Fruit fly (Drosophila melanogaster) whole organism, embryonic: ENCODE measurements around the gene Arl6IP1.

Experiments
- Ada2b ChIP-seq: fragments of 200-800 bp; sonication (Bioruptor generic); IDR thresholded peaks from 2 replicates; pipeline ENCODE4 v1.3.6; 2022; ENCODE audit warnings: missing biosample characterization, missing genetic modification characterization
- Aef1 ChIP-seq: fragments of 200-800 bp; sonication (Bioruptor generic); IDR thresholded peaks from 3 replicates; pipeline ENCODE4 v1.3.6; 2022; ENCODE audit warnings: missing biosample characterization, missing genetic modification characterization
- Bgb ChIP-seq: fragments of 200-800 bp; sonication (Bioruptor generic); IDR thresholded peaks from 2 replicates; pipeline ENCODE4 v1.3.6; 2022; ENCODE audit warnings: missing biosample characterization, missing genetic modification characterization; ENCODE audit not compliant: partially characterized antibody
- C15 ChIP-seq: fragments of 200-800 bp; sonication (Bioruptor generic); IDR thresholded peaks from 3 replicates; pipeline ENCODE4 v1.3.6; 2022; ENCODE audit warnings: missing biosample characterization, missing genetic modification characterization
- CG10321 ChIP-seq: fragments of 200-800 bp; sonication (Bioruptor generic); IDR thresholded peaks from 2 replicates; pipeline ENCODE4 v1.3.6; 2022; ENCODE audit warnings: missing biosample characterization, missing genetic modification characterization
- CG13296 ChIP-seq: fragments of 200-800 bp; sonication (Bioruptor generic); optimal IDR thresholded peaks from 3 replicates; lab custom pipeline; 2018; ENCODE audit warnings: missing biosample characterization, mild to moderate bottlenecking, missing genetic modification characterization
- CG15269 ChIP-seq: fragments of 200-800 bp; sonication (Bioruptor generic); optimal IDR thresholded peaks from 2 replicates; lab custom pipeline; 2018; ENCODE audit warnings: missing biosample characterization, mild to moderate bottlenecking, missing genetic modification characterization, moderate library complexity
- CG17359 ChIP-seq: fragments of 200-800 bp; sonication (Bioruptor generic); optimal IDR thresholded peaks from 3 replicates; lab custom pipeline; 2018; ENCODE audit warnings: missing biosample characterization, mild to moderate bottlenecking, missing genetic modification characterization, moderate library complexity
- CG30020 ChIP-seq: fragments of 200-800 bp; optimal IDR thresholded peaks from 2 replicates; lab custom pipeline; 2019; ENCODE audit warnings: missing biosample characterization, mild to moderate bottlenecking, missing genetic modification characterization, moderate library complexity
- CG30403 ChIP-seq: fragments of 200-800 bp; sonication (Bioruptor generic); optimal IDR thresholded peaks from 3 replicates; lab custom pipeline; 2016; ENCODE audit warnings: missing biosample characterization, missing genetic modification characterization
- CG32532 ChIP-seq: fragments of 200-800 bp; sonication (Bioruptor generic); IDR thresholded peaks from 2 replicates; pipeline ENCODE4 v1.3.6; 2022; ENCODE audit warnings: missing biosample characterization, missing genetic modification characterization
- CG3407 ChIP-seq: fragments of 200-800 bp; sonication (Bioruptor generic); optimal IDR thresholded peaks from 2 replicates; lab custom pipeline; 2018; ENCODE audit warnings: missing biosample characterization, mild to moderate bottlenecking, missing genetic modification characterization
- CG4404 ChIP-seq: fragments of 200-800 bp; sonication (Bioruptor generic); IDR thresholded peaks from 2 replicates; pipeline ENCODE4 v1.3.6; 2022; ENCODE audit warnings: missing biosample characterization, missing genetic modification characterization
- CG4820 ChIP-seq: fragments of 200-800 bp; sonication (Bioruptor generic); optimal IDR thresholded peaks from 3 replicates; lab custom pipeline; 2016; ENCODE audit warnings: missing biosample characterization, missing genetic modification characterization
- CG6272 ChIP-seq: fragments of 200-800 bp; sonication (Bioruptor generic); IDR thresholded peaks from 2 replicates; pipeline ENCODE4 v1.3.6; 2022; ENCODE audit warnings: missing biosample characterization, missing genetic modification characterization
- CG6791 ChIP-seq: fragments of 200-800 bp; sonication (Bioruptor generic); IDR thresholded peaks from 3 replicates; pipeline ENCODE4 v1.3.6; 2022; ENCODE audit warnings: missing biosample characterization, missing genetic modification characterization; ENCODE audit not compliant: partially characterized antibody
- CG8478 ChIP-seq: fragments of >200 bp; optimal IDR thresholded peaks from 2 replicates; lab custom pipeline; 2018
- CG8765 ChIP-seq: fragments of 200-800 bp; sonication (Bioruptor generic); IDR thresholded peaks from 2 replicates; pipeline ENCODE4 v1.3.6; 2022; ENCODE audit warnings: missing biosample characterization, missing genetic modification characterization
- CG9215 ChIP-seq: fragments of 200-800 bp; sonication (Bioruptor generic); IDR thresholded peaks from 2 replicates; pipeline ENCODE4 v1.3.6; 2022; ENCODE audit warnings: missing biosample characterization, missing genetic modification characterization
- CkIIα-i1 ChIP-seq: fragments of 200-800 bp; sonication (Bioruptor generic); IDR thresholded peaks from 2 replicates; pipeline ENCODE4 v1.3.6; 2022; ENCODE audit warnings: missing biosample characterization, missing genetic modification characterization
- CrebB ChIP-seq: fragments of 200-800 bp; sonication (Bioruptor generic); optimal IDR thresholded peaks from 3 replicates; lab custom pipeline; 2018; ENCODE audit warnings: missing biosample characterization, mild to moderate bottlenecking, missing genetic modification characterization
- Dip3 ChIP-seq: fragments of 200-800 bp; sonication (Bioruptor generic); optimal IDR thresholded peaks from 3 replicates; lab custom pipeline; 2016; ENCODE audit warnings: missing biosample characterization, missing genetic modification characterization
- Fer1 ChIP-seq: fragments of 200-800 bp; sonication (Bioruptor generic); optimal IDR thresholded peaks from 2 replicates; lab custom pipeline; 2017; ENCODE audit warnings: missing biosample characterization, mild to moderate bottlenecking, missing genetic modification characterization
- HLH4C ChIP-seq: fragments of 200-800 bp; sonication (Bioruptor generic); IDR thresholded peaks from 3 replicates; pipeline ENCODE4 v1.3.6; 2022; ENCODE audit warnings: missing biosample characterization, missing genetic modification characterization; ENCODE audit not compliant: partially characterized antibody
- Hr78 ChIP-seq, 2 experiments: fragments of 200-800 bp in 1 of 2; fragments of >200 bp in 1 of 2; sonication (Bioruptor generic) in 1 of 2; optimal IDR thresholded peaks; 2 replicates each; lab custom pipeline; 2017 to 2019; ENCODE audit warnings: missing biosample characterization in 2 of 2, missing genetic modification characterization in 2 of 2, mild to moderate bottlenecking in 1 of 2, moderate library complexity in 1 of 2
- Hsf ChIP-seq: fragments of 200-800 bp; sonication (Bioruptor generic); optimal IDR thresholded peaks from 3 replicates; lab custom pipeline; 2016; ENCODE audit warnings: missing biosample characterization, missing genetic modification characterization
- Lim3 ChIP-seq: fragments of 200-800 bp; sonication (Bioruptor generic); IDR thresholded peaks from 2 replicates; pipeline ENCODE4 v1.3.6; 2022; ENCODE audit warnings: missing biosample characterization, missing genetic modification characterization
- Lpt ChIP-seq: fragments of >200 bp; optimal IDR thresholded peaks from 2 replicates; lab custom pipeline; 2018; ENCODE audit warnings: missing biosample characterization, missing genetic modification characterization
- PHDP ChIP-seq: fragments of 200-800 bp; sonication (Bioruptor generic); optimal IDR thresholded peaks from 3 replicates; lab custom pipeline; 2018; ENCODE audit warnings: missing biosample characterization, mild to moderate bottlenecking, missing genetic modification characterization, moderate library complexity
- Xbp1 ChIP-seq: fragments of 200-800 bp; sonication (Bioruptor generic); optimal IDR thresholded peaks from 3 replicates; lab custom pipeline; 2016; ENCODE audit warnings: missing biosample characterization, mild to moderate bottlenecking, missing genetic modification characterization
- amos ChIP-seq: fragments of 200-800 bp; sonication (Bioruptor generic); IDR thresholded peaks from 2 replicates; pipeline ENCODE4 v1.3.6; 2022; ENCODE audit warnings: missing biosample characterization, missing genetic modification characterization; ENCODE audit not compliant: partially characterized antibody
- ash1 ChIP-seq: fragments of 200-800 bp; sonication (Bioruptor generic); optimal IDR thresholded peaks from 2 replicates; lab custom pipeline; 2018; ENCODE audit warnings: missing biosample characterization, mild to moderate bottlenecking, missing genetic modification characterization
- az2 ChIP-seq: fragments of 200-800 bp; sonication (Bioruptor generic); optimal IDR thresholded peaks from 3 replicates; lab custom pipeline; 2016; ENCODE audit warnings: missing biosample characterization, missing genetic modification characterization
- bab2 ChIP-seq: fragments of 200-800 bp; sonication (Bioruptor generic); optimal IDR thresholded peaks from 2 replicates; lab custom pipeline; 2016; ENCODE audit warnings: missing biosample characterization, missing genetic modification characterization
- cas ChIP-seq: fragments of 200-800 bp; sonication (Bioruptor generic); IDR thresholded peaks from 2 replicates; pipeline ENCODE4 v1.3.6; 2022; ENCODE audit warnings: missing biosample characterization, missing genetic modification characterization
- dm ChIP-seq: fragments of 200-800 bp; sonication (Bioruptor generic); optimal IDR thresholded peaks from 3 replicates; lab custom pipeline; 2016; ENCODE audit warnings: missing biosample characterization, missing genetic modification characterization
- dpn ChIP-seq, 2 experiments: fragments of 200-800 bp; sonication (Bioruptor generic); optimal IDR thresholded peaks; 3 replicates each; lab custom pipeline; 2016; ENCODE audit warnings: missing biosample characterization in 2 of 2, missing genetic modification characterization in 2 of 2
- grau ChIP-seq: fragments of 200-800 bp; optimal IDR thresholded peaks from 3 replicates; lab custom pipeline; 2019; ENCODE audit warnings: missing biosample characterization, mild to moderate bottlenecking, missing genetic modification characterization, moderate library complexity
- her ChIP-seq: fragments of 200-800 bp; sonication (Bioruptor generic); optimal IDR thresholded peaks from 2 replicates; lab custom pipeline; 2016; ENCODE audit warnings: missing biosample characterization, missing genetic modification characterization
- ind ChIP-seq: fragments of 200-800 bp; sonication (Bioruptor generic); optimal IDR thresholded peaks from 3 replicates; lab custom pipeline; 2016; ENCODE audit warnings: missing biosample characterization, missing genetic modification characterization
- lbe ChIP-seq: fragments of 200-800 bp; sonication (Bioruptor generic); optimal IDR thresholded peaks from 2 replicates; lab custom pipeline; 2016; ENCODE audit warnings: missing biosample characterization, mild to moderate bottlenecking, missing genetic modification characterization
- nom ChIP-seq: fragments of 200-800 bp; sonication (Bioruptor generic); optimal IDR thresholded peaks from 2 replicates; lab custom pipeline; 2017; ENCODE audit warnings: missing biosample characterization, missing genetic modification characterization, mild to moderate bottlenecking, moderate library complexity, missing genetic modification reagents
- pho ChIP-seq: fragments of 200-800 bp; sonication (Bioruptor generic); optimal IDR thresholded peaks from 2 replicates; lab custom pipeline; 2016; ENCODE audit warnings: missing biosample characterization, missing genetic modification characterization
- sob ChIP-seq: fragments of 200-800 bp; sonication (Bioruptor generic); IDR thresholded peaks from 2 replicates; pipeline ENCODE4 v1.3.6; 2022; ENCODE audit warnings: missing biosample characterization, missing genetic modification characterization
- sr ChIP-seq: fragments of 200-800 bp; sonication (Bioruptor generic); IDR thresholded peaks from 3 replicates; pipeline ENCODE4 v1.3.6; 2022; ENCODE audit warnings: missing biosample characterization, missing genetic modification characterization
- tgo ChIP-seq: fragments of 200-800 bp; sonication (Bioruptor generic); IDR thresholded peaks from 3 replicates; pipeline ENCODE4 v1.3.6; 2022; ENCODE audit warnings: missing biosample characterization, missing genetic modification characterization
- unc-4 ChIP-seq: fragments of 200-800 bp; sonication (Bioruptor generic); IDR thresholded peaks from 2 replicates; pipeline ENCODE4 v1.3.6; 2022; ENCODE audit warnings: missing biosample characterization, missing genetic modification characterization; ENCODE audit not compliant: partially characterized antibody
- vvl ChIP-seq: fragments of 200-800 bp; sonication (Bioruptor generic); IDR thresholded peaks from 2 replicates; pipeline ENCODE4 v1.3.6; 2022; ENCODE audit warnings: missing biosample characterization, missing genetic modification characterization
- wek ChIP-seq: fragments of 200-800 bp; sonication (Bioruptor generic); optimal IDR thresholded peaks from 3 replicates; lab custom pipeline; 2018; ENCODE audit warnings: missing biosample characterization, mild to moderate bottlenecking, missing genetic modification characterization, moderate library complexity

The Arl6IP1 gene

dm6 chr3R:16646952-16647715, 3.7 kb downstream of the Arl6IP1 start, which contains the start of the genes CG10324 and CCT3 (continued):
- TF ChIP-seq CG6272 (GFP tag; lab: Robert Waterston, UW) = no peak
- peak; percentile 23 for TF ChIP-seq Dip3 (GFP tag; lab: Kevin White, UChicago)
- TF ChIP-seq CrebB (tag; lab: Kevin White, UChicago) = peak; percentile 19
- TF ChIP-seq CG30020 = peak; percentile 91
- peak; percentile 77 for TF ChIP-seq vvl
- peak; percentile 48 for TF ChIP-seq Ada2b (GFP tag; lab: Robert Waterston, UW)
- peak; percentile 75 for TF ChIP-seq CG13296 (GFP tag; lab: Kevin White, UChicago)
- peak; percentile 47; the same call in 1 of the 3 replicates for TF ChIP-seq tgo
- TF ChIP-seq CG8765 (GFP tag; lab: Robert Waterston, UW) = peak; percentile 24; the same call in 1 of the 2 replicates
- TF ChIP-seq sob (GFP tag; lab: Robert Waterston, UW) = peak; percentile 34; the same call in 1 of the 2 replicates
- TF ChIP-seq Fer1 (GFP tag; lab: Kevin White, UChicago) = peak; percentile 53
- no peak for TF ChIP-seq cas (GFP tag; lab: Robert Waterston, UW)
- TF ChIP-seq CG17359 (tag; lab: Kevin White, UChicago) = peak; percentile 70
- TF ChIP-seq CkIIα-i1 (GFP tag; lab: Robert Waterston, UW) = no peak
- no peak for TF ChIP-seq Lim3
- no peak for TF ChIP-seq dm (GFP tag; lab: Kevin White, UChicago)
- no peak for TF ChIP-seq Hr78 (GFP tag; optimal IDR thresholded peaks at IDR 0.05; lab: Kevin White, UChicago)
- peak; percentile 56 for TF ChIP-seq bab2
- TF ChIP-seq Bgb (GFP tag; lab: Robert Waterston, UW) = peak; percentile 66
- TF ChIP-seq CG3407 (GFP tag; lab: Kevin White, UChicago) = no peak
- no peak for TF ChIP-seq sr (GFP tag; lab: Robert Waterston, UW)
- TF ChIP-seq wek = peak; percentile 10
- peak; percentile 25; the same call in 1 of the 3 replicates for TF ChIP-seq Aef1 (GFP tag; lab: Robert Waterston, UW)
- TF ChIP-seq pho = peak; percentile 50
- peak; percentile 74 for TF ChIP-seq CG32532
- TF ChIP-seq CG15269 = peak; percentile 79
- peak; percentile 55 to 59 for TF ChIP-seq dpn (GFP tag; optimal IDR thresholded peaks at IDR 0.05; lab: Kevin White, UChicago)
- TF ChIP-seq CG30403 = peak; percentile 80
- peak; percentile 75 for TF ChIP-seq PHDP (tag; lab: Kevin White, UChicago)
- TF ChIP-seq Lpt = no peak
- peak; percentile 24; the same call in 1 of the 2 replicates for TF ChIP-seq CG9215 (GFP tag; lab: Robert Waterston, UW)
- TF ChIP-seq CG4820 (GFP tag; lab: Kevin White, UChicago) = peak; percentile 51
- TF ChIP-seq her (GFP tag; lab: Kevin White, UChicago) = no peak
- peak; percentile 75; the same call in 2 of the 3 replicates for TF ChIP-seq HLH4C (GFP tag; lab: Robert Waterston, UW)
- TF ChIP-seq CG4404 (GFP tag; lab: Robert Waterston, UW) = 0 out of 2 replicates have a peak, but pooled peaks have one; percentile 17
- no peak for TF ChIP-seq ash1 (GFP tag; lab: Kevin White, UChicago)
- TF ChIP-seq Hsf (GFP tag; lab: Kevin White, UChicago) = peak; percentile 66
- TF ChIP-seq Xbp1 (GFP tag; lab: Kevin White, UChicago) = peak; percentile 70
- no peak for TF ChIP-seq CG8478
- 0 out of 3 replicates have a peak, but pooled peaks have one; percentile 34 for TF ChIP-seq C15 (GFP tag; lab: Robert Waterston, UW)
- TF ChIP-seq ind = peak; percentile 59
- TF ChIP-seq grau (tag; lab: Kevin White, UChicago) = peak; percentile 78
- peak; percentile 27 for TF ChIP-seq nom
- no peak for TF ChIP-seq CG10321
- peak; percentile 67 for TF ChIP-seq unc-4
- TF ChIP-seq amos (GFP tag; lab: Robert Waterston, UW) = peak; percentile 72
- TF ChIP-seq CG6791 (GFP tag; lab: Robert Waterston, UW) = peak; percentile 76
- no peak for TF ChIP-seq lbe (GFP tag; lab: Kevin White, UChicago)
- peak; percentile 61 for TF ChIP-seq az2
